Fruit fly (Drosophila melanogaster): ENCODE results near the gene Zcchc7.

Zcchc7 gene

dm6 chr3L:16803273-16803672 lies 41.9 kb upstream of the Zcchc7 start:
- TF ChIP-seq gl (tag; optimal IDR thresholded peaks at IDR 0.05) (peak; percentile 38), EcR (GFP tag; optimal IDR thresholded peaks at IDR 0.05) (peak; percentile 67), CG32121 (GFP tag; IDR thresholded peaks at IDR 0.05) (no peak), CG9948 (tag; optimal IDR thresholded peaks at IDR 0.05) (no peak), CG14655 (GFP tag; optimal IDR thresholded peaks at IDR 0.05) (peak; percentile 22), CG8301 (tag; optimal IDR thresholded peaks at IDR 0.05) (no peak), CG13204 (GFP tag; optimal IDR thresholded peaks at IDR 0.05) (no peak), rn (GFP tag; IDR thresholded peaks at IDR 0.05) (no peak), CG10348 (GFP tag; IDR thresholded peaks at IDR 0.05) (no peak), D1 (tag; optimal IDR thresholded peaks at IDR 0.05) (no peak), CG17806 (tag; optimal IDR thresholded peaks at IDR 0.05) (peak; percentile 0)

DNA sequence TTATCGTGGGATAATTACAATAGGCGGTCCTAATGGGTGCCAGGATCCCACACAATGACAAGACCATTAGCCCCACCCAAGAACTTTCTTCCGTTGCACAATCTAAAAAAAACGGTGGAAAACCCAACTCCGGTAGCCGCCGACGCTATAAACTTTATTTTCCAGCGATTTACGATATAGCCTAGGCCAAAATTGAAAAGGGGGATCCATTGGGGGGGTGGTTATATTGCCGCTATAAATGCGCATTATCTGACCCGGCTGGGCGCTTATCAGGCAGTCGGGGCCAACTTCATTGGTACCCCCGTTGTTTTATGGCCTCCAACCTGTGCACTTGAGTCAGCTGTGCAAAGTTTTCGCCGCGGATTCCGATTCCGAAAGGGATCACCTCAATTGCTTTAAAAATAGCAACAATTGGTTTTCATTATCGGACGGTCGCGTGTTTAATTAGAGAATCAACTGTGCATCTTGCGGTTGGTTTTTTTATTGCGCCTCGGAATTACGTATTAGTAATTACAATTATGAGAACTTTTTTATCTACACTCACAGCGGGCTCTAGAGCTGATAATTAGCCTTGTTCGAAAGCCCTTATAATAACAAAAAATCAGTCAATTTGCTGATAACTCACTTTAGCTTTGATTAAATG lies 41.4 kb upstream of the Zcchc7 start:
- peak; percentile 29 for TF ChIP-seq EcR (GFP tag; optimal IDR thresholded peaks at IDR 0.05)
- TF ChIP-seq D1 (tag; optimal IDR thresholded peaks at IDR 0.05): no peak
- peak; percentile 59; the same call in 2 of the 3 replicates for TF ChIP-seq CG4496 (GFP tag; IDR thresholded peaks at IDR 0.05)
- TF ChIP-seq fd96Ca (GFP tag; IDR thresholded peaks at IDR 0.05): peak; percentile 57; the same call in 1 of the 3 replicates

DNA sequence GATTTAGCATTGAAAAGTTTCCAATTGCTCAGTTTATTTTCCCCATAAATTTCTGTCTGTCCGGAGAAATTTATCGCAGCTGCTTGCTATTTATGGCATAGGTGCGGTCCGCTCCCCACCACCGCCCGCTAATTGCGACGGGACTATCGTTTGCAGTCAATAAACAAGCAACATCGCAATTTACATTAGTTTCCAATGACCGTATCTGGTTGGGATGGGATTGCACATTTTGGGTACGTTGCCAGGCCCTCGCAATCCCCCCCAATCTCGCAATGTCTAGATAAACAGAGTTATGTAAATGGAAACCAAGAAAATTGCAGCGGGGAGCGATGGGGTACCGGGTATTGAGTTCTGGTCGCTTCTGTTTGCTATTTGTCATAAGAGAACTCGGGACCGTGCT lies 40.6 kb upstream of the Zcchc7 start, which contains the start of gene nudC:
nudC (plus strand) TSS at position 368 of the 400 bp plus-strand sequence.
- TF ChIP-seq CG10348 (GFP tag; IDR thresholded peaks at IDR 0.05) (no peak), CG15710 (tag; optimal IDR thresholded peaks at IDR 0.05) (no peak), CG9948 (tag; optimal IDR thresholded peaks at IDR 0.05) (no peak), CG32121 (GFP tag; IDR thresholded peaks at IDR 0.05) (no peak), CG13204 (GFP tag; optimal IDR thresholded peaks at IDR 0.05) (no peak), CG8159 (tag; optimal IDR thresholded peaks at IDR 0.05) (no peak), gl (tag; optimal IDR thresholded peaks at IDR 0.05) (no peak), CG4496 (GFP tag; IDR thresholded peaks at IDR 0.05) (no peak), D1 (tag; optimal IDR thresholded peaks at IDR 0.05) (no peak), Snoo (tag; optimal IDR thresholded peaks at IDR 0.05) (no peak), CG14655 (GFP tag; optimal IDR thresholded peaks at IDR 0.05) (no peak), CG34367 (tag; optimal IDR thresholded peaks at IDR 0.05) (no peak), CG12605 (GFP tag; IDR thresholded peaks at IDR 0.05) (no peak)

DNA sequence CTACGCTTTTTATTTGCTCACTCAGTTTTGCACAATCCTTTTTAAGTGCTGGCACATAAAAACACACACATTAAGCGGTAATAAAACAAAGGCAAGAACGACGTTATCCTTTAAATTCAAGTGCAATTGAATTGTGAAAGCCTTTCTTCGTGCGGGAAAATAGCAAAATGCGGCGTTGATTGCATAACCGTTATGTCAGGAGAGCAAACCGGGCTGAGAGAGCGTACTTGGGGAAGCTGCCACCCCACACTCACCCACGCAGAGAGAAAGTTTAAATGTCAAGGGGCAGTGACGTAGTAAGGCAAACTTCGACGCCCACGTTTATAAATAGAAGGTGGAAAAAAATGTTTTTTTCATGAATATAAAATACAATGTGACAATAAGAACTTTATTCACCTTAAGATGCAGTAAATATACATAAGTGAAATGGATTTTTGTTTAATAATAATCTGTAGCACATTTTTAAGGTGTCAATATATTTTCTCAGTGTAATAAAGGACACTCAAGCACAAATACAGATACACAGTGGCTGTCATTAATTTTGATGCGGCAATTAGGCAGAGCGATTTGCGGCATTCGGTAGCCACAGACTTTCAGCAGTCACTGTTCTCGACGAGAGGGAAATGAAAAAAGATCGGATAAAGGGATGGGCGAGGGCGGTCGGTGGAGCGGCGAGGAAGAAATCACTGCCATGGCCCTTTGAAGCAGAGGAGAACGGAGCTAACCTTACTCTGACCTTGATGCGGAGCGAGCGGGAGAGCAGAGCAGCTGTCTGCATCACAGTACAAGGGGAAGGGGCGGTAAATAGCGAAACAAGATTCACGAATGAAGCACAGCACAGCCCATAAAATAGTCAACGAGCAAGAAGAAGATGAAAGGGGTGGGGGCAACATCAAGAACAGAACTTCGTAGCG lies 39.1 kb upstream of the Zcchc7 start:
- no peak for TF ChIP-seq Snoo (tag; optimal IDR thresholded peaks at IDR 0.05)
- TF ChIP-seq CG8159 (tag; optimal IDR thresholded peaks at IDR 0.05): peak; percentile 31
- no peak for TF ChIP-seq D1 (tag; optimal IDR thresholded peaks at IDR 0.05)
- TF ChIP-seq CG32121 (GFP tag; IDR thresholded peaks at IDR 0.05): no peak
- TF ChIP-seq CG13204 (GFP tag; optimal IDR thresholded peaks at IDR 0.05): peak; percentile 88
- TF ChIP-seq CG9948 (tag; optimal IDR thresholded peaks at IDR 0.05): peak; percentile 76
- peak; percentile 73 for TF ChIP-seq CG17806 (tag; optimal IDR thresholded peaks at IDR 0.05)
- peak; percentile 64 for TF ChIP-seq Pif1A (GFP tag; optimal IDR thresholded peaks at IDR 0.05)
- peak; percentile 18 for TF ChIP-seq gl (tag; optimal IDR thresholded peaks at IDR 0.05)
- TF ChIP-seq rn (GFP tag; IDR thresholded peaks at IDR 0.05): no peak
- TF ChIP-seq CG8301 (tag; optimal IDR thresholded peaks at IDR 0.05): peak; percentile 42
- TF ChIP-seq Pif1B (GFP tag; optimal IDR thresholded peaks at IDR 0.05): peak; percentile 21
- TF ChIP-seq CG15710 (tag; optimal IDR thresholded peaks at IDR 0.05): peak; percentile 59
- TF ChIP-seq CG10348 (GFP tag; IDR thresholded peaks at IDR 0.05): no peak
- TF ChIP-seq CG4496 (GFP tag; IDR thresholded peaks at IDR 0.05): 0 out of 3 replicates have a peak, but pooled peaks have one; percentile 14
- TF ChIP-seq Ets98B (GFP tag; IDR thresholded peaks at IDR 0.05): no peak
- TF ChIP-seq CG12605 (GFP tag; IDR thresholded peaks at IDR 0.05): peak; percentile 39; the same call in 1 of the 2 replicates
- TF ChIP-seq EcR (GFP tag; optimal IDR thresholded peaks at IDR 0.05): peak; percentile 96
- peak; percentile 42; the same call in 1 of the 3 replicates for TF ChIP-seq fd96Ca (GFP tag; IDR thresholded peaks at IDR 0.05)
- TF ChIP-seq CG14655 (GFP tag; optimal IDR thresholded peaks at IDR 0.05): peak; percentile 37
- peak; percentile 66 for TF ChIP-seq CG34367 (tag; optimal IDR thresholded peaks at IDR 0.05)

DNA sequence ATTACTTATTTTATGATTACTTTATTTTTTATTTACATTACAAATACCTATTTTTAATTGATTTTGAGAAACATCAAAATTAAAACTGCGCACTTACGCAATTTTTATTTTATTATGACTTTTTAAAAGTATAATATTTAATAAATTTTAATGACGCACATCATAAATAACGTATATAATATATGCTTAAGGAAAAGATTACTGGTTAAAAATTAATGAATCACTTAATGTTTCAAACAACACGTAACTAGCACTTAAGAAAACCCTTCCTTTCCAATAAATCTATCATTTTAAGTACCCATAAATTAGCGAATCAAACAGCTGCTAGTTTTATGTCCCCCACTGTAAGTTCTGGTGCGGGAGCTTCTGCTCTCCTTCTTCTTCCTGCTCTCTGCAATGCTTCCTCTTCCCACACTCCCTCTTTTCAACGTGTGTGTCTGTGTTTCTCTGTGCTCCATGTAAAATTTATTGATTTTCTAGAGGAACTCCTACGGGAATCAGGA lies 38.3 kb upstream of the Zcchc7 start:
- TF ChIP-seq CG17806 (tag; optimal IDR thresholded peaks at IDR 0.05) (peak; percentile 83), Ets98B (GFP tag; IDR thresholded peaks at IDR 0.05) (peak; percentile 34; the same call in 1 of the 2 replicates), CG9948 (tag; optimal IDR thresholded peaks at IDR 0.05) (peak; percentile 94), CG10348 (GFP tag; IDR thresholded peaks at IDR 0.05) (no peak), fd96Ca (GFP tag; IDR thresholded peaks at IDR 0.05) (no peak), D1 (tag; optimal IDR thresholded peaks at IDR 0.05) (peak; percentile 91), CG8301 (tag; optimal IDR thresholded peaks at IDR 0.05) (peak; percentile 92), CG13204 (GFP tag; optimal IDR thresholded peaks at IDR 0.05) (peak; percentile 37), CG8159 (tag; optimal IDR thresholded peaks at IDR 0.05) (peak; percentile 77), CG15710 (tag; optimal IDR thresholded peaks at IDR 0.05) (peak; percentile 93), Snoo (tag; optimal IDR thresholded peaks at IDR 0.05) (peak; percentile 77), CG34367 (tag; optimal IDR thresholded peaks at IDR 0.05) (peak; percentile 84), CG12605 (GFP tag; IDR thresholded peaks at IDR 0.05) (peak; percentile 43; the same call in 1 of the 2 replicates), Pif1A (GFP tag; optimal IDR thresholded peaks at IDR 0.05) (peak; percentile 56), CG14655 (GFP tag; optimal IDR thresholded peaks at IDR 0.05) (peak; percentile 95), Pif1B (GFP tag; optimal IDR thresholded peaks at IDR 0.05) (no peak), gl (tag; optimal IDR thresholded peaks at IDR 0.05) (no peak), EcR (GFP tag; optimal IDR thresholded peaks at IDR 0.05) (no peak), CG4496 (GFP tag; IDR thresholded peaks at IDR 0.05) (peak; percentile 74; the same call in 2 of the 3 replicates), rn (GFP tag; IDR thresholded peaks at IDR 0.05) (no peak; the same call in 1 of the 2 replicates), CG32121 (GFP tag; IDR thresholded peaks at IDR 0.05) (0 out of 2 replicates have a peak, but pooled peaks have one; percentile 12)

Data from whole organism, pupa.